Worm (Caenorhabditis elegans) whole organism, L2 larva: ENCODE data around the gene ZK697.1.

Experiments used
- C34F6.9 ChIP-seq: fragments of 150-350 bp; optimal IDR thresholded peaks from 2 replicates; lab custom pipeline; 2014; ENCODE audit warnings: missing biosample characterization, missing genetic modification characterization
- F13H6.1 ChIP-seq: sonication (generic microtip); optimal IDR thresholded peaks from 2 replicates; lab custom pipeline; 2016; ENCODE audit warnings: missing genetic modification characterization, missing compliant biosample characterization
- ZK546.5 ChIP-seq: sonication (generic microtip); optimal IDR thresholded peaks from 2 replicates; lab custom pipeline; 2017; ENCODE audit warnings: missing biosample characterization, missing genetic modification characterization
- lin-13 ChIP-seq: fragments of 150-350 bp; optimal IDR thresholded peaks from 2 replicates; lab custom pipeline; 2014; ENCODE audit warnings: missing biosample characterization, missing genetic modification reagents, missing genetic modification characterization
- nhr-237 ChIP-seq: fragments of 150-350 bp; optimal IDR thresholded peaks from 2 replicates; lab custom pipeline; 2014; ENCODE audit warnings: missing biosample characterization, missing genetic modification characterization
- skn-1 ChIP-seq: sonication (generic microtip); optimal IDR thresholded peaks from 2 replicates; lab custom pipeline; 2017; ENCODE audit warnings: missing biosample characterization, missing genetic modification characterization

- TF ChIP-seq C34F6.9, result no peak
- TF ChIP-seq F13H6.1 (tag; lab: Kevin White, UChicago), result no peak
- no peak for TF ChIP-seq lin-13 (GFP tag; lab: Kevin White, UChicago)
- TF ChIP-seq ZK546.5 (tag; lab: Kevin White, UChicago), result no peak
- no peak for TF ChIP-seq skn-1 (tag; lab: Kevin White, UChicago)
- no peak for TF ChIP-seq nhr-237 (tag; lab: Kevin White, UChicago)
Measured at ce11 chrV:1803043-1803442, 50.4 kb downstream of the ZK697.1 start, which contains the start of gene srt-41.
